Fruit fly (Drosophila melanogaster) whole organism, embryonic: ENCODE measurements around the gene CCAP-R.

Experiments
- Atf-2 ChIP-seq: fragments of 200-800 bp; sonication (Bioruptor generic); optimal IDR thresholded peaks from 2 replicates; lab custom pipeline; 2016; ENCODE audit warnings: missing biosample characterization, missing genetic modification characterization
- Bdp1 ChIP-seq: fragments of 200-800 bp; sonication (Bioruptor generic); optimal IDR thresholded peaks from 3 replicates; lab custom pipeline; 2016; ENCODE audit warnings: missing biosample characterization, missing genetic modification characterization
- CG10209 ChIP-seq: fragments of 200-800 bp; sonication (Bioruptor generic); optimal IDR thresholded peaks from 3 replicates; lab custom pipeline; 2017; ENCODE audit warnings: missing biosample characterization, mild to moderate bottlenecking, missing genetic modification characterization, missing genetic modification reagents
- CG10267 ChIP-seq: fragments of 200-800 bp; sonication (Bioruptor generic); optimal IDR thresholded peaks from 2 replicates; lab custom pipeline; 2018; ENCODE audit warnings: missing biosample characterization, mild to moderate bottlenecking, missing genetic modification characterization, moderate library complexity
- CG10462 ChIP-seq: fragments of 200-800 bp; sonication (Bioruptor generic); optimal IDR thresholded peaks from 2 replicates; lab custom pipeline; 2016; ENCODE audit warnings: missing biosample characterization, missing genetic modification characterization
- CG10959 ChIP-seq: fragments of 200-800 bp; sonication (Bioruptor generic); IDR thresholded peaks from 2 replicates; pipeline ENCODE4 v1.3.6; 2022; ENCODE audit warnings: missing biosample characterization, missing genetic modification characterization
- CG11247 ChIP-seq: fragments of 200-800 bp; sonication (Bioruptor generic); IDR thresholded peaks from 2 replicates; pipeline ENCODE4 v1.3.6; 2022; ENCODE audit warnings: missing biosample characterization, missing genetic modification characterization
- CG13296 ChIP-seq: fragments of 200-800 bp; sonication (Bioruptor generic); optimal IDR thresholded peaks from 3 replicates; lab custom pipeline; 2018; ENCODE audit warnings: missing biosample characterization, mild to moderate bottlenecking, missing genetic modification characterization
- CG14050 ChIP-seq: fragments of 200-800 bp; sonication (Bioruptor generic); IDR thresholded peaks from 3 replicates; pipeline ENCODE4 v1.3.6; 2022; ENCODE audit warnings: missing biosample characterization, missing genetic modification characterization
- CG14710 ChIP-seq: fragments of 200-800 bp; sonication (Bioruptor generic); optimal IDR thresholded peaks from 3 replicates; lab custom pipeline; 2019; ENCODE audit warnings: missing biosample characterization, mild to moderate bottlenecking, missing genetic modification characterization, moderate library complexity
- CG18619 ChIP-seq: fragments of 200-800 bp; sonication (Bioruptor generic); optimal IDR thresholded peaks from 3 replicates; lab custom pipeline; 2017; ENCODE audit warnings: missing biosample characterization, mild to moderate bottlenecking, missing genetic modification characterization
- CG2120 ChIP-seq: fragments of 200-800 bp; sonication (Bioruptor generic); optimal IDR thresholded peaks from 3 replicates; lab custom pipeline; 2016; ENCODE audit warnings: missing biosample characterization, missing genetic modification characterization
- CG2202 ChIP-seq: fragments of 200-800 bp; sonication (Bioruptor generic); optimal IDR thresholded peaks from 2 replicates; lab custom pipeline; 2018; ENCODE audit warnings: missing biosample characterization, mild to moderate bottlenecking, missing genetic modification characterization
- CG2875 ChIP-seq: fragments of 200-800 bp; sonication (Bioruptor generic); optimal IDR thresholded peaks from 2 replicates; lab custom pipeline; 2017; ENCODE audit warnings: missing biosample characterization, mild to moderate bottlenecking, missing genetic modification characterization, missing genetic modification reagents
- CG31441 ChIP-seq: fragments of 200-800 bp; sonication (Bioruptor generic); IDR thresholded peaks from 2 replicates; pipeline ENCODE4 v1.3.6; 2022; ENCODE audit warnings: missing biosample characterization, missing genetic modification characterization
- CG32767 ChIP-seq: fragments of 200-800 bp; sonication (Bioruptor generic); IDR thresholded peaks from 2 replicates; pipeline ENCODE4 v1.3.6; 2022; ENCODE audit warnings: missing biosample characterization, missing genetic modification characterization
- CG33557 ChIP-seq: fragments of 200-800 bp; sonication (Bioruptor generic); optimal IDR thresholded peaks from 2 replicates; lab custom pipeline; 2019; ENCODE audit warnings: missing biosample characterization, mild to moderate bottlenecking, missing genetic modification characterization, moderate library complexity
- CG42726 ChIP-seq: fragments of 200-800 bp; sonication (Bioruptor generic); IDR thresholded peaks from 2 replicates; pipeline ENCODE4 v1.3.6; 2022; ENCODE audit warnings: missing biosample characterization, missing genetic modification characterization; ENCODE audit not compliant: partially characterized antibody
- CG7372 ChIP-seq: fragments of 200-800 bp; sonication (Bioruptor generic); IDR thresholded peaks from 2 replicates; pipeline ENCODE4 v1.3.6; 2022; ENCODE audit warnings: missing biosample characterization, missing genetic modification characterization
- CG7556 ChIP-seq: fragments of 200-800 bp; sonication (Bioruptor generic); optimal IDR thresholded peaks from 2 replicates; lab custom pipeline; 2017; ENCODE audit warnings: missing biosample characterization, mild to moderate bottlenecking, missing genetic modification characterization
- Chrac-16 ChIP-seq: fragments of 200-800 bp; sonication (Bioruptor generic); optimal IDR thresholded peaks from 3 replicates; lab custom pipeline; 2016; ENCODE audit warnings: missing biosample characterization, missing genetic modification characterization
- Dek ChIP-seq: fragments of 200-800 bp; sonication (Bioruptor generic); optimal IDR thresholded peaks from 3 replicates; lab custom pipeline; 2019; ENCODE audit warnings: missing biosample characterization, mild to moderate bottlenecking, missing genetic modification characterization, moderate library complexity
- E2f2 ChIP-seq: fragments of 200-800 bp; sonication (Bioruptor generic); IDR thresholded peaks from 2 replicates; pipeline ENCODE4 v1.3.6; 2022; ENCODE audit warnings: missing biosample characterization, missing genetic modification characterization
- Kr ChIP-seq: fragments of 200-800 bp; sonication (Bioruptor generic); optimal IDR thresholded peaks from 2 replicates; lab custom pipeline; 2017; ENCODE audit warnings: missing biosample characterization, mild to moderate bottlenecking, missing genetic modification characterization
- Sry-β ChIP-seq: fragments of 200-800 bp; sonication (Bioruptor generic); optimal IDR thresholded peaks from 2 replicates; lab custom pipeline; 2018; ENCODE audit warnings: missing biosample characterization, mild to moderate bottlenecking, missing genetic modification characterization, moderate library complexity
- Xbp1 ChIP-seq: fragments of 200-800 bp; sonication (Bioruptor generic); optimal IDR thresholded peaks from 3 replicates; lab custom pipeline; 2016; ENCODE audit warnings: missing biosample characterization, mild to moderate bottlenecking, missing genetic modification characterization
- ase ChIP-seq: fragments of 200-800 bp; sonication (Bioruptor generic); IDR thresholded peaks from 3 replicates; pipeline ENCODE4 v1.3.6; 2022; ENCODE audit warnings: missing biosample characterization, missing genetic modification characterization
- ash1 ChIP-seq: fragments of 200-800 bp; sonication (Bioruptor generic); optimal IDR thresholded peaks from 2 replicates; lab custom pipeline; 2018; ENCODE audit warnings: missing biosample characterization, mild to moderate bottlenecking, missing genetic modification characterization
- btn ChIP-seq: fragments of 200-800 bp; sonication (Bioruptor generic); optimal IDR thresholded peaks from 2 replicates; lab custom pipeline; 2016; ENCODE audit warnings: missing biosample characterization, missing genetic modification characterization
- cas ChIP-seq: fragments of 200-800 bp; sonication (Bioruptor generic); IDR thresholded peaks from 2 replicates; pipeline ENCODE4 v1.3.6; 2022; ENCODE audit warnings: missing biosample characterization, missing genetic modification characterization
- cg ChIP-seq: fragments of 200-800 bp; sonication (Bioruptor generic); optimal IDR thresholded peaks from 3 replicates; lab custom pipeline; 2019; ENCODE audit warnings: missing biosample characterization, mild to moderate bottlenecking, missing genetic modification characterization, moderate library complexity
- crol ChIP-seq: fragments of 200-800 bp; sonication (Bioruptor generic); IDR thresholded peaks from 2 replicates; pipeline ENCODE4 v1.3.6; 2022; ENCODE audit warnings: missing biosample characterization, missing genetic modification characterization
- disco-r ChIP-seq: fragments of 200-800 bp; sonication (Bioruptor generic); optimal IDR thresholded peaks from 2 replicates; lab custom pipeline; 2016; ENCODE audit warnings: missing biosample characterization, missing genetic modification characterization
- dmrt99B ChIP-seq: fragments of 200-800 bp; sonication (Bioruptor generic); optimal IDR thresholded peaks from 2 replicates; lab custom pipeline; 2018; ENCODE audit warnings: missing biosample characterization, mild to moderate bottlenecking, missing genetic modification characterization, moderate library complexity
- dpn ChIP-seq, 2 experiments: fragments of 200-800 bp; sonication (Bioruptor generic); optimal IDR thresholded peaks; 3 replicates each; lab custom pipeline; 2016; ENCODE audit warnings: missing biosample characterization in 2 of 2, missing genetic modification characterization in 2 of 2
- ems ChIP-seq: fragments of 200-800 bp; sonication (Bioruptor generic); optimal IDR thresholded peaks from 3 replicates; lab custom pipeline; 2016; ENCODE audit warnings: missing biosample characterization, missing genetic modification characterization
- esg ChIP-seq: fragments of 200-800 bp; sonication (Bioruptor generic); conservative IDR thresholded peaks from 2 replicates; pipeline ENCODE4 v1.3.6; 2022; ENCODE audit warnings: missing biosample characterization, missing genetic modification characterization
- hb ChIP-seq: fragments of 200-800 bp; sonication (Bioruptor generic); IDR thresholded peaks from 3 replicates; pipeline ENCODE4 v1.3.6; 2022; ENCODE audit warnings: missing biosample characterization, missing genetic modification characterization; ENCODE audit not compliant: partially characterized antibody
- lbe ChIP-seq: fragments of 200-800 bp; sonication (Bioruptor generic); optimal IDR thresholded peaks from 2 replicates; lab custom pipeline; 2016; ENCODE audit warnings: missing biosample characterization, mild to moderate bottlenecking, missing genetic modification characterization
- mirr ChIP-seq: fragments of 200-800 bp; sonication (Bioruptor generic); optimal IDR thresholded peaks from 3 replicates; lab custom pipeline; 2018; ENCODE audit warnings: missing biosample characterization, mild to moderate bottlenecking, missing genetic modification characterization
- mld ChIP-seq: fragments of 200-800 bp; sonication (Bioruptor generic); IDR thresholded peaks from 3 replicates; pipeline ENCODE4 v1.3.6; 2022; ENCODE audit warnings: missing biosample characterization, missing genetic modification characterization; ENCODE audit not compliant: partially characterized antibody
- p53 ChIP-seq: fragments of 200-800 bp; sonication (Bioruptor generic); optimal IDR thresholded peaks from 2 replicates; lab custom pipeline; 2016; ENCODE audit warnings: missing biosample characterization, missing genetic modification characterization
- pan ChIP-seq, 4 experiments: fragments of >200 bp in 3 of 4; fragments of 200-800 bp in 1 of 4; sonication (Bioruptor generic) in 1 of 4; optimal IDR thresholded peaks in 3 of 4; IDR thresholded peaks in 1 of 4; 2 replicates each; pipeline versions ENCODE4 v1.3.6 to Lab custom; 2017 to 2022; ENCODE audit warnings: missing biosample characterization in 2 of 4, missing genetic modification characterization in 2 of 4, mixed read lengths in 1 of 4
- scrt ChIP-seq: fragments of 200-800 bp; sonication (Bioruptor generic); optimal IDR thresholded peaks from 2 replicates; lab custom pipeline; 2018; ENCODE audit warnings: missing biosample characterization, mild to moderate bottlenecking, missing genetic modification characterization, moderate library complexity
- sd ChIP-seq: fragments of 200-800 bp; sonication (Bioruptor generic); optimal IDR thresholded peaks from 3 replicates; lab custom pipeline; 2018; ENCODE audit warnings: missing biosample characterization, mild to moderate bottlenecking, missing genetic modification characterization, moderate library complexity
- sens-2 ChIP-seq: fragments of 200-800 bp; sonication (Bioruptor generic); IDR thresholded peaks from 2 replicates; pipeline ENCODE4 v1.3.6; 2022; ENCODE audit warnings: missing biosample characterization, missing genetic modification characterization
- sim ChIP-seq: fragments of 200-800 bp; sonication (Bioruptor generic); IDR thresholded peaks from 2 replicates; pipeline ENCODE4 v1.3.6; 2022; ENCODE audit warnings: missing biosample characterization, missing genetic modification characterization
- unpg ChIP-seq: fragments of 200-800 bp; sonication (Bioruptor generic); optimal IDR thresholded peaks from 3 replicates; lab custom pipeline; 2018; ENCODE audit warnings: missing biosample characterization, mild to moderate bottlenecking, missing genetic modification characterization, moderate library complexity
- wdn ChIP-seq: fragments of 200-800 bp; sonication (Bioruptor generic); IDR thresholded peaks from 2 replicates; pipeline ENCODE4 v1.3.6; 2022; ENCODE audit warnings: missing biosample characterization, missing genetic modification characterization

The CCAP-R gene

DNA sequence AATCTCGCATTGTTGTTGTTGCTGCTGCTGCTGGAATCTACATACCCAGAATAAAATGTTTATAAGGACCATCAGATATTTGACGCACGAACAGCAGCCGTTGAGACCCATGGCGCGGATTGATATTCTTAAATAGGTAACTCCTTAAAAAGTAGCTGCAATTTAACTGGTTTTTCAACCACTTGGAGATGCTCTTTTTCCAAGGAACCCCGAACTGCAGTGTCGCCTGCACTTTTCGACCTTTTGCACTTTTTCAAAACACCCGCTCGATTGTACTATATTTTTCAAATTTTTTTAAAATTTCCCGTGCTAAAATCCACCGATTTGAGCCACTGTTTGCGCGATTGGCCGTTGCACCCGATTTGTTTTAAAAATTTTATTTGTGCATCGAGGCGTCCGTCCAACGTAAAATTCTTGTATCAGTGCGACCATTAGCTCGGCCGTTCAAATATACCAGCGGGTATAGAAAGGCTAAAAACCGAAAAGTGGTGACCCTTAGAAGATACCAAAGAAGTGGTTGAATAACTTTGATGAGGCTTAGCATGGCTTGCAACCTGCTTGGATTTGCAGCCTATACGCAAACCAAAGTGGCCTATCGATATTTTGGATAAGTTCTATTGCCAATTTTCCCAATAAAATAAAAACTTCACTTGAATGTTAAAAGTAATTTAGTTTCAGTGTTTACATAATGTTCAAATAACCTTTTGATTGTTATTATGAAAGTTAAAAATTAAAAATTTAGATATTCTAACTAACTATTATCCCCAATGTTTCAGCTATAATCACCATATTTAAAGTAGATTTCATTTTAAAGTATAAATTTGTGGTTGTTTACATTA lies 74.9 kb downstream of the CCAP-R start, which contains the start of gene Tsp96F (continued):
- TF ChIP-seq disco-r (GFP tag; lab: Kevin White, UChicago): no peak
- no peak for TF ChIP-seq ems (GFP tag; lab: Kevin White, UChicago)
- no peak for TF ChIP-seq CG7372 (GFP tag; lab: Robert Waterston, UW)
- TF ChIP-seq CG14710 (tag; lab: Kevin White, UChicago): peak; percentile 53
- TF ChIP-seq cas (GFP tag; lab: Robert Waterston, UW): no peak
- TF ChIP-seq mirr (GFP tag; lab: Kevin White, UChicago): no peak
- TF ChIP-seq lbe (GFP tag; lab: Kevin White, UChicago): no peak
- TF ChIP-seq cg (GFP tag; lab: Kevin White, UChicago): peak; percentile 70
- TF ChIP-seq dmrt99B (tag; lab: Kevin White, UChicago): no peak
- TF ChIP-seq CG14050 (GFP tag; lab: Robert Waterston, UW): no peak
- TF ChIP-seq Xbp1: no peak
- TF ChIP-seq CG10209 (GFP tag; lab: Kevin White, UChicago): no peak
- TF ChIP-seq CG7556 (GFP tag; lab: Kevin White, UChicago): no peak
- TF ChIP-seq Sry-β (GFP tag; lab: Kevin White, UChicago): no peak
- TF ChIP-seq Atf-2 (GFP tag; lab: Kevin White, UChicago): no peak
- no peak for TF ChIP-seq ash1 (GFP tag; lab: Kevin White, UChicago)
- TF ChIP-seq CG42726 (GFP tag; lab: Robert Waterston, UW): no peak
- TF ChIP-seq CG2202 (tag; lab: Kevin White, UChicago): peak; percentile 21
- TF ChIP-seq wdn (GFP tag; lab: Robert Waterston, UW): no peak
- no peak for TF ChIP-seq Dek
- TF ChIP-seq CG10267 (tag; lab: Kevin White, UChicago): peak; percentile 32
- TF ChIP-seq sim: no peak
- no peak for TF ChIP-seq ase (GFP tag; lab: Robert Waterston, UW)
- TF ChIP-seq crol (GFP tag; lab: Robert Waterston, UW): no peak
- no peak for TF ChIP-seq btn (GFP tag; lab: Kevin White, UChicago)
- TF ChIP-seq CG2875 (GFP tag; lab: Kevin White, UChicago): no peak
- no peak for TF ChIP-seq CG11247
- no peak for TF ChIP-seq hb (GFP tag; lab: Robert Waterston, UW)
- TF ChIP-seq CG31441 (GFP tag; lab: Robert Waterston, UW): no peak
- TF ChIP-seq CG10462 (GFP tag; lab: Kevin White, UChicago): no peak
- peak; percentile 45 for TF ChIP-seq sd (tag; lab: Kevin White, UChicago)
- no peak for TF ChIP-seq CG33557 (GFP tag; lab: Kevin White, UChicago)
- TF ChIP-seq unpg: no peak
- no peak for TF ChIP-seq CG32767 (GFP tag; lab: Robert Waterston, UW)
- no peak for TF ChIP-seq mld (GFP tag; lab: Robert Waterston, UW)
- TF ChIP-seq CG18619 (GFP tag; lab: Kevin White, UChicago): no peak
- TF ChIP-seq CG2120 (GFP tag; lab: Kevin White, UChicago): no peak
- TF ChIP-seq p53 (GFP tag; lab: Kevin White, UChicago): no peak
- no peak for TF ChIP-seq CG13296 (GFP tag; lab: Kevin White, UChicago)
- peak; percentile 41 for TF ChIP-seq E2f2 (GFP tag; lab: Robert Waterston, UW)
- no peak for TF ChIP-seq Bdp1 (GFP tag; lab: Kevin White, UChicago)
- no peak for TF ChIP-seq scrt
- no peak for TF ChIP-seq sens-2 (GFP tag; lab: Robert Waterston, UW)
- TF ChIP-seq esg: no peak
- no peak for TF ChIP-seq Chrac-16 (GFP tag; lab: Kevin White, UChicago)
- no peak for TF ChIP-seq Kr (GFP tag; lab: Kevin White, UChicago)
- peak in 1 of 2 experiments; percentile 9 for TF ChIP-seq dpn (GFP tag; optimal IDR thresholded peaks at IDR 0.05; lab: Kevin White, UChicago)
- no peak for TF ChIP-seq CG10959
- TF ChIP-seq pan (optimal IDR thresholded peaks at IDR 0.05; lab: Kevin White, UChicago): no peak
- no peak for TF ChIP-seq pan (GFP tag; optimal IDR thresholded peaks at IDR 0.05 in 1 of 2, IDR thresholded peaks at IDR 0.05 in 1 of 2)
